Worm (Caenorhabditis elegans): Measurements from ENCODE around the gene F47F2.3.

ce11 chrX:3901389-3901788, 5.9 kb upstream of the F47F2.3 start:
- TF ChIP-seq nhr-76 (tag; optimal IDR thresholded peaks at IDR 0.05) (no peak), R02D3.7 (tag; optimal IDR thresholded peaks at IDR 0.05) (no peak), ztf-11 (tag; optimal IDR thresholded peaks at IDR 0.05) (no peak), unc-130 (GFP tag; optimal IDR thresholded peaks at IDR 0.05) (no peak), mdl-1 (tag; optimal IDR thresholded peaks at IDR 0.05) (no peak), nhr-237 (tag; optimal IDR thresholded peaks at IDR 0.05) (no peak), fos-1 (tag; optimal IDR thresholded peaks at IDR 0.05) (no peak), unc-62 (GFP tag; optimal IDR thresholded peaks at IDR 0.05 in 1 of 2) (no peak), unc-62 (tag; optimal IDR thresholded peaks at IDR 0.05) (no peak)

All from whole organism, L4 larva.